Worm (Caenorhabditis elegans) whole organism, mixed stage, embryonic: ENCODE results near the gene W03G11.3.

ENCODE experiments used
- bed-3 ChIP-seq: fragments of 200-800 bp; sonication (Bioruptor generic); optimal IDR thresholded peaks from 3 replicates; lab custom pipeline; 2018; ENCODE audit warnings: mild to moderate bottlenecking, missing genetic modification characterization, moderate library complexity, missing compliant biosample characterization
- blmp-1 ChIP-seq: fragments of 150-350 bp; optimal IDR thresholded peaks from 2 replicates; lab custom pipeline; 2014; ENCODE audit warnings: missing biosample characterization, missing genetic modification characterization
- ceh-39 ChIP-seq: fragments of 150-350 bp; optimal IDR thresholded peaks from 2 replicates; lab custom pipeline; 2014; ENCODE audit warnings: missing biosample characterization, missing genetic modification characterization
- ceh-83 ChIP-seq: fragments of 200-800 bp; sonication (Bioruptor generic); optimal IDR thresholded peaks from 2 replicates; lab custom pipeline; 2018; ENCODE audit warnings: mild to moderate bottlenecking, missing genetic modification characterization, missing compliant biosample characterization
- elt-1 ChIP-seq: sonication (generic microtip); optimal IDR thresholded peaks from 2 replicates; lab custom pipeline; 2017; ENCODE audit warnings: missing genetic modification characterization, mild to moderate bottlenecking, missing compliant biosample characterization, antibody characterized with exemption, moderate library complexity, borderline replicate concordance; ENCODE audit not compliant: insufficient read depth
- elt-3 ChIP-seq: fragments of 150-350 bp; optimal IDR thresholded peaks from 2 replicates; lab custom pipeline; 2014; ENCODE audit warnings: missing biosample characterization, missing genetic modification characterization
- lin-13 ChIP-seq: fragments of 150-350 bp; optimal IDR thresholded peaks from 2 replicates; lab custom pipeline; 2014; ENCODE audit warnings: missing biosample characterization, missing genetic modification characterization
- lin-32 ChIP-seq: fragments of 200-800 bp; sonication (Bioruptor generic); optimal IDR thresholded peaks from 2 replicates; lab custom pipeline; 2018; ENCODE audit warnings: mild to moderate bottlenecking, missing genetic modification characterization, missing compliant biosample characterization
- lsy-2 ChIP-seq: fragments of 150-350 bp; optimal IDR thresholded peaks from 2 replicates; lab custom pipeline; 2014; ENCODE audit warnings: missing biosample characterization, missing genetic modification characterization
- nhr-28 ChIP-seq: fragments of 150-350 bp; optimal IDR thresholded peaks from 2 replicates; lab custom pipeline; 2014; ENCODE audit warnings: missing biosample characterization, missing genetic modification characterization
- pha-4 ChIP-seq: fragments of 150-350 bp; optimal IDR thresholded peaks from 2 replicates; lab custom pipeline; 2018; ENCODE audit warnings: missing biosample characterization, missing genetic modification reagents, missing genetic modification characterization
- snpc-4 ChIP-seq: fragments of 150-350 bp; optimal IDR thresholded peaks from 2 replicates; lab custom pipeline; 2014; ENCODE audit warnings: missing biosample characterization, missing genetic modification characterization
- ztf-11 ChIP-seq: fragments of 150-350 bp; optimal IDR thresholded peaks from 2 replicates; lab custom pipeline; 2014; ENCODE audit warnings: missing biosample characterization, missing genetic modification characterization

ce11 chrX:12081250-12081649 is 22.4 kb downstream of the W03G11.3 start:
- no peak for TF ChIP-seq ztf-11 (tag; lab: Kevin White, UChicago)
- no peak for TF ChIP-seq blmp-1 (tag; lab: Kevin White, UChicago)
- no peak for TF ChIP-seq ceh-83
- TF ChIP-seq nhr-28 (tag; lab: Kevin White, UChicago), result no peak
- TF ChIP-seq ceh-39 (tag; lab: Kevin White, UChicago), result no peak
- TF ChIP-seq pha-4, result no peak
- no peak for TF ChIP-seq elt-1 (tag; lab: Kevin White, UChicago)
- no peak for TF ChIP-seq lin-32
- no peak for TF ChIP-seq bed-3
- TF ChIP-seq elt-3 (tag; lab: Kevin White, UChicago), result no peak
- TF ChIP-seq snpc-4 (tag; lab: Kevin White, UChicago), result no peak
- no peak for TF ChIP-seq lsy-2 (tag; lab: Kevin White, UChicago)
- TF ChIP-seq lin-13 (tag; lab: Kevin White, UChicago), result no peak
